In genomic region chr3R:29861432-29862249, dm6 we compare ENCODE assay signal across 1 fruit fly cellular context.
TF ChIP-seq lines count a peak whose summit lies in the region.

CG15514 (minus strand) TSS chr3R:29861494.
RpS8 (plus strand) TSS chr3R:29861582.

TF ChIP-seq in whole organism, embryonic, 481 proteins besides CTCF, POLR2A, EP300 and RAD21 (continued from another document and continues in another):
- TF ChIP-seq HmgZ (tag; optimal IDR thresholded peaks at IDR 0.05; lab: Kevin White, UChicago) = peak; percentile 29
- TF ChIP-seq wor (GFP tag; IDR thresholded peaks at IDR 0.05; lab: Robert Waterston, UW) = no peak
- TF ChIP-seq Kr (GFP tag; optimal IDR thresholded peaks at IDR 0.05; lab: Kevin White, UChicago) = peak; percentile 61
- TF ChIP-seq ewg (GFP tag; optimal IDR thresholded peaks at IDR 0.05; lab: Kevin White, UChicago) = peak; percentile 44
- peak; percentile 72 for TF ChIP-seq CG13424 (tag; optimal IDR thresholded peaks at IDR 0.05; lab: Kevin White, UChicago)
- TF ChIP-seq gce (GFP tag; IDR thresholded peaks at IDR 0.05; lab: Robert Waterston, UW) = no peak; the same call in 2 of the 3 replicates
- TF ChIP-seq slou (GFP tag; optimal IDR thresholded peaks at IDR 0.05; lab: Kevin White, UChicago) = no peak
- peak; percentile 31; the same call in 1 of the 2 replicates for TF ChIP-seq CG10366 (GFP tag; IDR thresholded peaks at IDR 0.05; lab: Robert Waterston, UW)
- TF ChIP-seq CG3407 (GFP tag; optimal IDR thresholded peaks at IDR 0.05; lab: Kevin White, UChicago) = peak; percentile 58
- TF ChIP-seq CG18476 (GFP tag; optimal IDR thresholded peaks at IDR 0.05; lab: Kevin White, UChicago) = no peak
- peak; percentile 77 for TF ChIP-seq hkb (optimal IDR thresholded peaks at IDR 0.05; lab: Kevin White, UChicago)
- TF ChIP-seq hkb (GFP tag; IDR thresholded peaks at IDR 0.05; lab: Robert Waterston, UW) = peak; percentile 11; the same call in 1 of the 2 replicates
- no peak for TF ChIP-seq sens-2 (GFP tag; IDR thresholded peaks at IDR 0.05; lab: Robert Waterston, UW)
- TF ChIP-seq CG32532 (GFP tag; IDR thresholded peaks at IDR 0.05; lab: Robert Waterston, UW) = peak; percentile 68
- TF ChIP-seq Dll (GFP tag; IDR thresholded peaks at IDR 0.05; lab: Robert Waterston, UW; ENCODE audit: partially characterized antibody) = no peak
- TF ChIP-seq Optix (GFP tag; IDR thresholded peaks at IDR 0.05; lab: Robert Waterston, UW) = peak; percentile 33; the same call in 1 of the 3 replicates
- no peak for TF ChIP-seq sim (GFP tag; IDR thresholded peaks at IDR 0.05; lab: Robert Waterston, UW)
- TF ChIP-seq cas (GFP tag; IDR thresholded peaks at IDR 0.05; lab: Robert Waterston, UW) = no peak
- TF ChIP-seq Usf (GFP tag; optimal IDR thresholded peaks at IDR 0.05; lab: Kevin White, UChicago) = peak; percentile 8
- peak; percentile 39 for TF ChIP-seq CG13894 (tag; optimal IDR thresholded peaks at IDR 0.05; lab: Kevin White, UChicago)
- TF ChIP-seq Elba2 (GFP tag; optimal IDR thresholded peaks at IDR 0.05; lab: Kevin White, UChicago) = peak; percentile 50
- TF ChIP-seq Myb (GFP tag; optimal IDR thresholded peaks at IDR 0.05; lab: Kevin White, UChicago) = peak; percentile 27
- no peak for TF ChIP-seq CG7357 (GFP tag; IDR thresholded peaks at IDR 0.05; lab: Robert Waterston, UW)
- TF ChIP-seq Xrp1 (GFP tag; IDR thresholded peaks at IDR 0.05; lab: Robert Waterston, UW) = peak; percentile 47; the same call in 1 of the 2 replicates
- peak; percentile 77 for TF ChIP-seq bcd (GFP tag; optimal IDR thresholded peaks at IDR 0.05; lab: Kevin White, UChicago)
- TF ChIP-seq CG18599 (GFP tag; optimal IDR thresholded peaks at IDR 0.05; lab: Kevin White, UChicago) = peak; percentile 81
- no peak for TF ChIP-seq Atf-2 (GFP tag; optimal IDR thresholded peaks at IDR 0.05; lab: Kevin White, UChicago)
- peak; percentile 65 for TF ChIP-seq Atf6 (GFP tag; IDR thresholded peaks at IDR 0.05; lab: Robert Waterston, UW)
- peak; percentile 24 for TF ChIP-seq CG4854 (GFP tag; optimal IDR thresholded peaks at IDR 0.05; lab: Kevin White, UChicago)
- TF ChIP-seq HLH3B (GFP tag; IDR thresholded peaks at IDR 0.05; lab: Robert Waterston, UW) = peak; percentile 62
- TF ChIP-seq CG4282 (GFP tag; optimal IDR thresholded peaks at IDR 0.05; lab: Kevin White, UChicago) = no peak
- no peak for TF ChIP-seq dati (GFP tag; IDR thresholded peaks at IDR 0.05; lab: Robert Waterston, UW)
- no peak for TF ChIP-seq hth (optimal IDR thresholded peaks at IDR 0.05; lab: Kevin White, UChicago)
- TF ChIP-seq NK7.1 (GFP tag; optimal IDR thresholded peaks at IDR 0.05; lab: Kevin White, UChicago) = peak; percentile 1
- TF ChIP-seq Dfd (GFP tag; optimal IDR thresholded peaks at IDR 0.05; lab: Kevin White, UChicago) = no peak
- TF ChIP-seq nau (GFP tag; optimal IDR thresholded peaks at IDR 0.05; lab: Kevin White, UChicago) = no peak
- peak; percentile 63; the same call in 1 of the 3 replicates for TF ChIP-seq CG11456 (GFP tag; IDR thresholded peaks at IDR 0.05; lab: Robert Waterston, UW)
- peak; percentile 45 for TF ChIP-seq CG15696 (tag; optimal IDR thresholded peaks at IDR 0.05; lab: Kevin White, UChicago)
- peak; percentile 55 for TF ChIP-seq CG9727 (GFP tag; optimal IDR thresholded peaks at IDR 0.05; lab: Kevin White, UChicago)
- no peak for TF ChIP-seq CG14667 (GFP tag; IDR thresholded peaks at IDR 0.05; lab: Robert Waterston, UW)
- no peak for TF ChIP-seq stc (GFP tag; IDR thresholded peaks at IDR 0.05; lab: Robert Waterston, UW)
- no peak for TF ChIP-seq eve (GFP tag; optimal IDR thresholded peaks at IDR 0.05; lab: Kevin White, UChicago)
- TF ChIP-seq B-H1 (GFP tag; IDR thresholded peaks at IDR 0.05; lab: Robert Waterston, UW) = no peak
- no peak for TF ChIP-seq Trl (optimal IDR thresholded peaks at IDR 0.05; lab: Kevin White, UChicago)
- peak; percentile 41 for TF ChIP-seq Trl (GFP tag; optimal IDR thresholded peaks at IDR 0.05; lab: Kevin White, UChicago)
- peak; percentile 69 for TF ChIP-seq HLHmδ (GFP tag; optimal IDR thresholded peaks at IDR 0.05; lab: Kevin White, UChicago)
- TF ChIP-seq usp (GFP tag; optimal IDR thresholded peaks at IDR 0.05; lab: Kevin White, UChicago) = no peak
- no peak; the same call in 1 of the 2 replicates for TF ChIP-seq E2f1 (GFP tag; IDR thresholded peaks at IDR 0.05; lab: Robert Waterston, UW)
- peak; percentile 50; the same call in 1 of the 2 replicates for TF ChIP-seq CG31441 (GFP tag; IDR thresholded peaks at IDR 0.05; lab: Robert Waterston, UW)
- TF ChIP-seq BtbVII (GFP tag; optimal IDR thresholded peaks at IDR 0.05; lab: Kevin White, UChicago) = peak; percentile 45
- TF ChIP-seq pzg (GFP tag; optimal IDR thresholded peaks at IDR 0.05; lab: Kevin White, UChicago) = peak; percentile 67
- TF ChIP-seq CG8924 (tag; optimal IDR thresholded peaks at IDR 0.05; lab: Kevin White, UChicago) = peak; percentile 81
- TF ChIP-seq CG6254 (GFP tag; optimal IDR thresholded peaks at IDR 0.05; lab: Kevin White, UChicago) = peak; percentile 35
- peak; percentile 68 for TF ChIP-seq Nf-YC (tag; optimal IDR thresholded peaks at IDR 0.05; lab: Kevin White, UChicago)
- TF ChIP-seq CG5180 (GFP tag; optimal IDR thresholded peaks at IDR 0.05; lab: Kevin White, UChicago) = peak; percentile 56
- TF ChIP-seq CG5953 (GFP tag; IDR thresholded peaks at IDR 0.05; lab: Robert Waterston, UW) = peak; percentile 42; the same call in 1 of the 2 replicates
- TF ChIP-seq CG34224 (GFP tag; IDR thresholded peaks at IDR 0.05; lab: Robert Waterston, UW; ENCODE audit: partially characterized antibody) = no peak
- TF ChIP-seq CG10431 (GFP tag; optimal IDR thresholded peaks at IDR 0.05; lab: Kevin White, UChicago) = peak; percentile 81
- peak; percentile 38 for TF ChIP-seq gcm (GFP tag; optimal IDR thresholded peaks at IDR 0.05; lab: Kevin White, UChicago)
- peak; percentile 72 for TF ChIP-seq CG4328 (GFP tag; optimal IDR thresholded peaks at IDR 0.05; lab: Kevin White, UChicago)
- no peak for TF ChIP-seq CG16815 (GFP tag; optimal IDR thresholded peaks at IDR 0.05; lab: Kevin White, UChicago)
- no peak for TF ChIP-seq odd (GFP tag; optimal IDR thresholded peaks at IDR 0.05; lab: Kevin White, UChicago)
- TF ChIP-seq Awh (GFP tag; IDR thresholded peaks at IDR 0.05; lab: Robert Waterston, UW) = no peak
- TF ChIP-seq CG7987 (GFP tag; optimal IDR thresholded peaks at IDR 0.05; lab: Kevin White, UChicago) = peak; percentile 63
- TF ChIP-seq CG7372 (GFP tag; IDR thresholded peaks at IDR 0.05; lab: Robert Waterston, UW) = peak; percentile 62
- TF ChIP-seq CG11085 (GFP tag; IDR thresholded peaks at IDR 0.05; lab: Robert Waterston, UW) = no peak
- TF ChIP-seq kay (GFP tag; optimal IDR thresholded peaks at IDR 0.05; lab: Kevin White, UChicago) = no peak
- TF ChIP-seq pita (GFP tag; optimal IDR thresholded peaks at IDR 0.05; lab: Kevin White, UChicago) = no peak
- TF ChIP-seq dan (GFP tag; IDR thresholded peaks at IDR 0.05; lab: Robert Waterston, UW) = no peak
- TF ChIP-seq maf-S (GFP tag; optimal IDR thresholded peaks at IDR 0.05; lab: Kevin White, UChicago) = no peak
- TF ChIP-seq CG14050 (GFP tag; IDR thresholded peaks at IDR 0.05; lab: Robert Waterston, UW) = no peak
- TF ChIP-seq Dad (GFP tag; optimal IDR thresholded peaks at IDR 0.05; lab: Kevin White, UChicago) = peak; percentile 11
- TF ChIP-seq mld (GFP tag; IDR thresholded peaks at IDR 0.05; lab: Robert Waterston, UW; ENCODE audit: partially characterized antibody) = no peak
- no peak for TF ChIP-seq Lpt (GFP tag; optimal IDR thresholded peaks at IDR 0.05; lab: Kevin White, UChicago)
- peak; percentile 25 for TF ChIP-seq p53 (GFP tag; optimal IDR thresholded peaks at IDR 0.05; lab: Kevin White, UChicago)
- no peak for TF ChIP-seq Taf1 (GFP tag; IDR thresholded peaks at IDR 0.05; lab: Robert Waterston, UW)
- no peak for TF ChIP-seq ttk (GFP tag; IDR thresholded peaks at IDR 0.05; lab: Robert Waterston, UW)
- peak; percentile 13 for TF ChIP-seq bab2 (GFP tag; optimal IDR thresholded peaks at IDR 0.05; lab: Kevin White, UChicago)
- no peak for TF ChIP-seq CG11696 (GFP tag; IDR thresholded peaks at IDR 0.05; lab: Robert Waterston, UW)
- peak; percentile 50 for TF ChIP-seq CG10147 (GFP tag; optimal IDR thresholded peaks at IDR 0.05; lab: Kevin White, UChicago)
- peak; percentile 56 for TF ChIP-seq Asciz (GFP tag; optimal IDR thresholded peaks at IDR 0.05; lab: Kevin White, UChicago)
- TF ChIP-seq disco-r (GFP tag; optimal IDR thresholded peaks at IDR 0.05; lab: Kevin White, UChicago) = no peak
- TF ChIP-seq CG30431 (GFP tag; optimal IDR thresholded peaks at IDR 0.05; lab: Kevin White, UChicago) = no peak
- peak; percentile 42 for TF ChIP-seq fd96Cb (tag; optimal IDR thresholded peaks at IDR 0.05; lab: Kevin White, UChicago)
- TF ChIP-seq H2.0 (GFP tag; IDR thresholded peaks at IDR 0.05; lab: Robert Waterston, UW) = no peak
- peak; percentile 44 for TF ChIP-seq org-1 (GFP tag; optimal IDR thresholded peaks at IDR 0.05; lab: Kevin White, UChicago)
- TF ChIP-seq salm (tag; optimal IDR thresholded peaks at IDR 0.05; lab: Kevin White, UChicago) = no peak
- TF ChIP-seq unpg (GFP tag; optimal IDR thresholded peaks at IDR 0.05; lab: Kevin White, UChicago) = peak; percentile 54
- peak; percentile 3 for TF ChIP-seq CG12942 (GFP tag; optimal IDR thresholded peaks at IDR 0.05; lab: Kevin White, UChicago)
- TF ChIP-seq Sry-δ (GFP tag; optimal IDR thresholded peaks at IDR 0.05; lab: Kevin White, UChicago) = no peak
- no peak for TF ChIP-seq Atf3 (GFP tag; optimal IDR thresholded peaks at IDR 0.05; lab: Kevin White, UChicago)
- peak; percentile 58 for TF ChIP-seq Dp (GFP tag; optimal IDR thresholded peaks at IDR 0.05; lab: Kevin White, UChicago)
- peak; percentile 57; the same call in 1 of the 2 replicates for TF ChIP-seq chm (GFP tag; IDR thresholded peaks at IDR 0.05; lab: Robert Waterston, UW)
- TF ChIP-seq CG4404 (GFP tag; IDR thresholded peaks at IDR 0.05; lab: Robert Waterston, UW) = no peak
- TF ChIP-seq sug (tag; optimal IDR thresholded peaks at IDR 0.05; lab: Kevin White, UChicago) = peak; percentile 85
- peak; percentile 28 for TF ChIP-seq CG13624 (GFP tag; optimal IDR thresholded peaks at IDR 0.05; lab: Kevin White, UChicago)
- TF ChIP-seq CG13123 (GFP tag; optimal IDR thresholded peaks at IDR 0.05; lab: Kevin White, UChicago) = no peak
- peak; percentile 93 for TF ChIP-seq NC2β (GFP tag; optimal IDR thresholded peaks at IDR 0.05; lab: Kevin White, UChicago)
- no peak for TF ChIP-seq Abd-B (GFP tag; optimal IDR thresholded peaks at IDR 0.05; lab: Kevin White, UChicago)
- peak; percentile 43 for TF ChIP-seq CG1529 (GFP tag; optimal IDR thresholded peaks at IDR 0.05; lab: Kevin White, UChicago)
- peak; percentile 45 for TF ChIP-seq ATbp (GFP tag; optimal IDR thresholded peaks at IDR 0.05; lab: Kevin White, UChicago)
- TF ChIP-seq sens (GFP tag; lab: Kevin White, UChicago) = peak; percentile 35
- no peak for TF ChIP-seq TFAM (GFP tag; optimal IDR thresholded peaks at IDR 0.05; lab: Kevin White, UChicago)
- TF ChIP-seq D19A (tag; optimal IDR thresholded peaks at IDR 0.05; lab: Kevin White, UChicago) = peak; percentile 66
- TF ChIP-seq ac (GFP tag; optimal IDR thresholded peaks at IDR 0.05; lab: Kevin White, UChicago) = no peak
- TF ChIP-seq ro (GFP tag; IDR thresholded peaks at IDR 0.05; lab: Robert Waterston, UW) = no peak
- no peak for TF ChIP-seq trh (GFP tag; optimal IDR thresholded peaks at IDR 0.05; lab: Kevin White, UChicago)
- TF ChIP-seq MESR4 (GFP tag; optimal IDR thresholded peaks at IDR 0.05; lab: Kevin White, UChicago) = peak; percentile 97
- TF ChIP-seq ap (GFP tag; IDR thresholded peaks at IDR 0.05; lab: Robert Waterston, UW) = no peak
- no peak for TF ChIP-seq jumu (GFP tag; optimal IDR thresholded peaks at IDR 0.05; lab: Kevin White, UChicago)
- peak; percentile 21 for TF ChIP-seq CG4820 (GFP tag; optimal IDR thresholded peaks at IDR 0.05; lab: Kevin White, UChicago)
- TF ChIP-seq CG10209 (GFP tag; optimal IDR thresholded peaks at IDR 0.05; lab: Kevin White, UChicago) = peak; percentile 66
- no peak for TF ChIP-seq CG3726 (GFP tag; IDR thresholded peaks at IDR 0.05; lab: Robert Waterston, UW)
- TF ChIP-seq Hr78 (GFP tag; optimal IDR thresholded peaks at IDR 0.05; lab: Kevin White, UChicago) = no peak
- TF ChIP-seq ERR (GFP tag; optimal IDR thresholded peaks at IDR 0.05; lab: Kevin White, UChicago) = peak; percentile 36
- TF ChIP-seq HLH4C (GFP tag; IDR thresholded peaks at IDR 0.05; lab: Robert Waterston, UW; ENCODE audit: partially characterized antibody) = 0 out of 3 replicates have a peak, but pooled peaks have one; percentile 16
- 0 out of 3 replicates have a peak, but pooled peaks have one; percentile 38 for TF ChIP-seq ken (GFP tag; IDR thresholded peaks at IDR 0.05; lab: Robert Waterston, UW)
- TF ChIP-seq Ssrp (tag; optimal IDR thresholded peaks at IDR 0.05; lab: Kevin White, UChicago) = peak; percentile 30
- TF ChIP-seq hbn (GFP tag; IDR thresholded peaks at IDR 0.05; lab: Robert Waterston, UW; ENCODE audit: partially characterized antibody) = no peak
- TF ChIP-seq seq (GFP tag; IDR thresholded peaks at IDR 0.05; lab: Robert Waterston, UW) = 0 out of 2 replicates have a peak, but pooled peaks have one; percentile 10
- TF ChIP-seq trem (tag; optimal IDR thresholded peaks at IDR 0.05; lab: Kevin White, UChicago) = peak; percentile 66
- TF ChIP-seq CG16813 (GFP tag; IDR thresholded peaks at IDR 0.05; lab: Robert Waterston, UW; ENCODE audit: partially characterized antibody) = 0 out of 3 replicates have a peak, but pooled peaks have one; percentile 16
- peak; percentile 22 for TF ChIP-seq lilli (GFP tag; optimal IDR thresholded peaks at IDR 0.05; lab: Kevin White, UChicago)
- TF ChIP-seq Vsx1 (GFP tag; optimal IDR thresholded peaks at IDR 0.05; lab: Kevin White, UChicago) = no peak
- TF ChIP-seq CG9215 (GFP tag; IDR thresholded peaks at IDR 0.05; lab: Robert Waterston, UW) = no peak
- TF ChIP-seq CG6791 (GFP tag; IDR thresholded peaks at IDR 0.05; lab: Robert Waterston, UW; ENCODE audit: partially characterized antibody) = no peak
- TF ChIP-seq NfI (GFP tag; optimal IDR thresholded peaks at IDR 0.05; lab: Kevin White, UChicago) = peak; percentile 74
- peak; percentile 51; the same call in 1 of the 2 replicates for TF ChIP-seq al (GFP tag; IDR thresholded peaks at IDR 0.05; lab: Robert Waterston, UW)
- peak; percentile 35 for TF ChIP-seq stwl (tag; optimal IDR thresholded peaks at IDR 0.05; lab: Kevin White, UChicago)
- TF ChIP-seq cad (GFP tag; optimal IDR thresholded peaks at IDR 0.05; lab: Kevin White, UChicago) = no peak
- no peak for TF ChIP-seq sna (GFP tag; IDR thresholded peaks at IDR 0.05; lab: Robert Waterston, UW; ENCODE audit: partially characterized antibody)
- TF ChIP-seq CG9876 (GFP tag; optimal IDR thresholded peaks at IDR 0.05; lab: Kevin White, UChicago) = peak; percentile 6
